Fruit fly (Drosophila melanogaster): ENCODE measurements around the gene Chrac-14.

DNA sequence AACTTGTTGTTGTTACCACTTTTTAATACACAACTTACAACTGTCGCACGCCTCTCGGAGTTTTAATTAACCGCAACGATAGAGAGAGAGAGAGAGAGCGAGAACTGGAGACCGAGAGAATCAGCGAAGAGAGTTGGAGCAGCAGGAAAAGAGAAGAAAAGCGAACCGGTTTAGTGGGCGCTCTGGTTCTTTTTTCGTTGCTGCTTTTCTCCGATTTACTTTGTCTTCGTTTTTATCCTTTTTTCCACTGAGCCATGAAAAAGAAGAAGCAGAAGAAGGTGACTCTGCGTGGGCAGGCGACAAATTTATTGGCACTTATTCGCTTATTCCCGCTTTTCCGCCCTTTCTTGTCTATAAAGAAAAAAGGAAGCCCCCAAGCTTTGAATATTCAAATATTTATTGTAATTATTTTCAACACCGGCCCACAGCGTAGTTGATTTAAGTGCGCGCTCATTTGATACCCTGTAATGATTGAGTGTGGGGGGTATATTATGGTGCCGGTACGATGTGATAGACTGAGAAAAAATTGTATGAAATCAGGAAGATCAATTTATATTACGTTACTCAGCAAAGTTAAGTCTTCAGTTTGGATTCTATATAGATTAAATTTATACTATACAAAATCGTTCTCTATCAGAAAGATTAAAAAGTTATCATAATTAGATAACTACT, 16.8 kb upstream of the Chrac-14 start:
- TF ChIP-seq Mio (GFP tag; optimal IDR thresholded peaks at IDR 0.05) (no peak), fru (GFP tag; optimal IDR thresholded peaks at IDR 0.05) (no peak), Hr78 (GFP tag; optimal IDR thresholded peaks at IDR 0.05) (no peak), Hnf4 (GFP tag; optimal IDR thresholded peaks at IDR 0.05) (no peak), brk (GFP tag; optimal IDR thresholded peaks at IDR 0.05) (no peak), GATAd (GFP tag; optimal IDR thresholded peaks at IDR 0.05) (no peak), jim (GFP tag; optimal IDR thresholded peaks at IDR 0.05) (no peak), dsf (GFP tag; optimal IDR thresholded peaks at IDR 0.05; ENCODE audit: borderline replicate concordance) (no peak)
